Worm (Caenorhabditis elegans) whole organism, mixed stage, embryonic: ENCODE results near the gene pqn-79.
A peak's percentile ranks its signal among the peaks of the same experiment; 100 is the strongest.
"Not testable (repeated sequence)": the region's sequence is repeated elsewhere in the genome, so short reads cannot be mapped to it uniquely, and the experiment has no call there.

Source experiments
- M03D4.4 ChIP-seq: sonication (generic microtip); optimal IDR thresholded peaks from 2 replicates; lab custom pipeline; 2017; ENCODE audit warnings: mild to moderate bottlenecking, missing genetic modification characterization, missing compliant biosample characterization
- bed-3 ChIP-seq: fragments of 200-800 bp; sonication (Bioruptor generic); optimal IDR thresholded peaks from 3 replicates; lab custom pipeline; 2018; ENCODE audit warnings: mild to moderate bottlenecking, missing genetic modification characterization, moderate library complexity, missing compliant biosample characterization
- blmp-1 ChIP-seq: fragments of 150-350 bp; optimal IDR thresholded peaks from 2 replicates; lab custom pipeline; 2014; ENCODE audit warnings: missing biosample characterization, missing genetic modification characterization
- ceh-39 ChIP-seq: fragments of 150-350 bp; optimal IDR thresholded peaks from 2 replicates; lab custom pipeline; 2014; ENCODE audit warnings: missing biosample characterization, missing genetic modification characterization
- ceh-43 ChIP-seq: fragments of 200-800 bp; sonication (Bioruptor generic); optimal IDR thresholded peaks from 2 replicates; lab custom pipeline; 2018; ENCODE audit warnings: mild to moderate bottlenecking, missing genetic modification characterization, moderate library complexity, missing compliant biosample characterization
- ceh-83 ChIP-seq: fragments of 200-800 bp; sonication (Bioruptor generic); optimal IDR thresholded peaks from 2 replicates; lab custom pipeline; 2018; ENCODE audit warnings: mild to moderate bottlenecking, missing genetic modification characterization, missing compliant biosample characterization
- ces-1 ChIP-seq: fragments of 150-350 bp; optimal IDR thresholded peaks from 2 replicates; lab custom pipeline; 2014; ENCODE audit warnings: missing biosample characterization, missing genetic modification reagents, missing genetic modification characterization
- cnd-1 ChIP-seq: fragments of 200-800 bp; sonication (Bioruptor generic); optimal IDR thresholded peaks from 2 replicates; lab custom pipeline; 2018; ENCODE audit warnings: mild to moderate bottlenecking, missing genetic modification characterization, missing compliant biosample characterization
- drap-1 ChIP-seq: fragments of 200-800 bp; sonication (Bioruptor generic); optimal IDR thresholded peaks from 3 replicates; lab custom pipeline; 2018; ENCODE audit warnings: mild to moderate bottlenecking, missing genetic modification characterization, missing compliant biosample characterization
- elt-1 ChIP-seq: sonication (generic microtip); optimal IDR thresholded peaks from 2 replicates; lab custom pipeline; 2017; ENCODE audit warnings: missing genetic modification characterization, mild to moderate bottlenecking, missing compliant biosample characterization, antibody characterized with exemption, moderate library complexity, borderline replicate concordance; ENCODE audit not compliant: insufficient read depth
- elt-3 ChIP-seq: fragments of 150-350 bp; optimal IDR thresholded peaks from 2 replicates; lab custom pipeline; 2014; ENCODE audit warnings: missing biosample characterization, missing genetic modification characterization
- ham-2 ChIP-seq: fragments of 200-800 bp; sonication (Bioruptor generic); optimal IDR thresholded peaks from 2 replicates; lab custom pipeline; 2018; ENCODE audit warnings: mild to moderate bottlenecking, missing genetic modification characterization, missing compliant biosample characterization
- hlh-1 ChIP-seq: fragments of 150-350 bp; optimal IDR thresholded peaks from 2 replicates; lab custom pipeline; 2014; ENCODE audit warnings: missing biosample characterization, missing genetic modification reagents, missing genetic modification characterization
- lin-13 ChIP-seq: fragments of 150-350 bp; optimal IDR thresholded peaks from 2 replicates; lab custom pipeline; 2014; ENCODE audit warnings: missing biosample characterization, missing genetic modification characterization
- lin-32 ChIP-seq: fragments of 200-800 bp; sonication (Bioruptor generic); optimal IDR thresholded peaks from 2 replicates; lab custom pipeline; 2018; ENCODE audit warnings: mild to moderate bottlenecking, missing genetic modification characterization, missing compliant biosample characterization
- lsy-2 ChIP-seq: fragments of 150-350 bp; optimal IDR thresholded peaks from 2 replicates; lab custom pipeline; 2014; ENCODE audit warnings: missing biosample characterization, missing genetic modification characterization
- mab-5 ChIP-seq: fragments of 150-350 bp; optimal IDR thresholded peaks from 2 replicates; lab custom pipeline; 2014; ENCODE audit warnings: missing biosample characterization, missing genetic modification characterization
- mep-1 ChIP-seq: fragments of 150-350 bp; optimal IDR thresholded peaks from 2 replicates; lab custom pipeline; 2017; ENCODE audit warnings: missing biosample characterization, missing genetic modification reagents, missing genetic modification characterization, inconsistent platforms
- mls-2 ChIP-seq: sonication (generic microtip); optimal IDR thresholded peaks from 2 replicates; lab custom pipeline; 2016; ENCODE audit warnings: mild to moderate bottlenecking, missing genetic modification characterization, moderate library complexity, missing compliant biosample characterization
- nhr-12 ChIP-seq: fragments of 150-350 bp; optimal IDR thresholded peaks from 2 replicates; lab custom pipeline; 2014; ENCODE audit warnings: missing biosample characterization, missing genetic modification characterization
- nhr-2 ChIP-seq: fragments of 150-350 bp; optimal IDR thresholded peaks from 2 replicates; lab custom pipeline; 2014; ENCODE audit warnings: missing biosample characterization, missing genetic modification characterization
- nhr-237 ChIP-seq: fragments of 150-350 bp; optimal IDR thresholded peaks from 2 replicates; lab custom pipeline; 2014; ENCODE audit warnings: missing biosample characterization, missing genetic modification characterization
- nhr-28 ChIP-seq: fragments of 150-350 bp; optimal IDR thresholded peaks from 2 replicates; lab custom pipeline; 2014; ENCODE audit warnings: missing biosample characterization, missing genetic modification characterization
- nhr-76 ChIP-seq: sonication (generic microtip); optimal IDR thresholded peaks from 2 replicates; lab custom pipeline; 2017; ENCODE audit warnings: missing biosample characterization, missing genetic modification characterization
- pha-4 ChIP-seq: fragments of 150-350 bp; optimal IDR thresholded peaks from 2 replicates; lab custom pipeline; 2018; ENCODE audit warnings: missing biosample characterization, missing genetic modification reagents, missing genetic modification characterization
- sem-2 ChIP-seq: fragments of 200-800 bp; sonication (Bioruptor generic); optimal IDR thresholded peaks from 2 replicates; lab custom pipeline; 2018; ENCODE audit warnings: mild to moderate bottlenecking, missing genetic modification characterization, missing compliant biosample characterization
- sptf-1 ChIP-seq: sonication (generic microtip); optimal IDR thresholded peaks from 2 replicates; lab custom pipeline; 2017; ENCODE audit warnings: mild to moderate bottlenecking, missing genetic modification characterization, moderate library complexity, missing compliant biosample characterization
- tbx-8 ChIP-seq: fragments of 200-800 bp; sonication (Bioruptor generic); optimal IDR thresholded peaks from 2 replicates; lab custom pipeline; 2018; ENCODE audit warnings: mild to moderate bottlenecking, missing genetic modification characterization, moderate library complexity, missing compliant biosample characterization
- unc-120 ChIP-seq: sonication (generic microtip); optimal IDR thresholded peaks from 2 replicates; lab custom pipeline; 2017; ENCODE audit warnings: missing genetic modification characterization, missing compliant biosample characterization; ENCODE audit not compliant: poor library complexity, severe bottlenecking
- unc-39 ChIP-seq: fragments of 150-350 bp; optimal IDR thresholded peaks from 2 replicates; lab custom pipeline; 2014; ENCODE audit warnings: missing biosample characterization, missing genetic modification characterization
- unc-62 ChIP-seq: fragments of 150-350 bp; optimal IDR thresholded peaks from 2 replicates; lab custom pipeline; 2014; ENCODE audit warnings: missing biosample characterization, missing genetic modification reagents, missing genetic modification characterization
- zip-8 ChIP-seq: fragments of 150-350 bp; optimal IDR thresholded peaks from 2 replicates; lab custom pipeline; 2014; ENCODE audit warnings: missing biosample characterization, missing genetic modification characterization
- ztf-11 ChIP-seq: fragments of 150-350 bp; optimal IDR thresholded peaks from 2 replicates; lab custom pipeline; 2014; ENCODE audit warnings: missing biosample characterization, missing genetic modification characterization

The pqn-79 gene

DNA sequence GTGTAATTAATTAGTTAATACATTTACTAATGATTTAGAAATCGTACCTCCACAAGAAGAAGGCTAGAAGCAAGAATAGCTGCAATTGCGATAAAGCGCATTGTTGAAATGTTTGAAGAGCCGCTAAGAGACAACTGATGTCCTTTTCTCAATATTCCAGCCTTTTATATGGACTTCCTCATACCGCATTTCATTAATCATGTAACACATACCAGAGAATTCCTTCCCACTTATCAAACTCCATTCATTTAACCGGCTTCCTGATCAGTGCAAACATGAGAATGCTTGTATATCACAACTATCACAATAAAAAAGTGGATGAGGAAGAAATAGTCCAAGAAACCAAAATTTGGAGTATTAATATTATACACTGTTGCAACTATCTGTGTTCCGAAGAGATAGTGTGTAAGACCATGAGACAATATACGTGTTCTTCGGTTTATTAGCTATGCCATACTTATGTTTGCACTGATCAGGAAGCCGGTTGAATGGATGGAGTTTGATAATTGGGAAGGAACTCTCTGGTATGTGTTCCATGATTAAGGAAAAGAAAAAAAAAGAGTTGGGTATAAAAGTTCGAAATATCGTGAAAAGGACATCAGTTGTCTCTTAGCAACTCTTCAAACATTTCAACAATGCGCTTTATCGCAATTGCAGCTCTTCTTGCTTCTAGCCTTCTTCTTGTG lies at the start of gene pqn-79, which contains the start of gene pqn-78:
pqn-79 (plus strand) TSS at position 636 of the 686 bp plus-strand sequence.
pqn-78 (minus strand) TSS at position 101 of the 686 bp plus-strand sequence.
- TF ChIP-seq tbx-8 (GFP tag; lab: Kevin White, UChicago); ceh-43 (GFP tag; lab: Kevin White, UChicago); lsy-2 (tag; lab: Kevin White, UChicago): not testable (repeated sequence)

ce11 chrIV:15554771-15555170 lies 40.6 kb upstream of the pqn-79 start:
- TF ChIP-seq ham-2 (GFP tag; lab: Kevin White, UChicago) (no peak), nhr-12 (tag; lab: Kevin White, UChicago) (no peak), bed-3 (GFP tag; lab: Kevin White, UChicago) (no peak), sptf-1 (tag; lab: Kevin White, UChicago) (no peak), zip-8 (tag; lab: Kevin White, UChicago) (no peak), elt-3 (tag; lab: Kevin White, UChicago) (no peak), elt-1 (tag; lab: Kevin White, UChicago) (no peak), lsy-2 (tag; lab: Kevin White, UChicago) (no peak), nhr-237 (tag; lab: Kevin White, UChicago) (no peak), pha-4 (no peak)

- no peak for TF ChIP-seq elt-1 (tag; lab: Kevin White, UChicago)
- TF ChIP-seq pha-4 = no peak
- TF ChIP-seq M03D4.4 (tag; lab: Kevin White, UChicago) = no peak
- TF ChIP-seq nhr-12 (tag; lab: Kevin White, UChicago) = no peak
- TF ChIP-seq lsy-2 (tag; lab: Kevin White, UChicago) = no peak
- TF ChIP-seq ceh-39 = no peak
- no peak for TF ChIP-seq mep-1
- no peak for TF ChIP-seq nhr-28 (tag; lab: Kevin White, UChicago)
- TF ChIP-seq blmp-1 = no peak
- TF ChIP-seq lin-13 = no peak
- TF ChIP-seq sptf-1 (tag; lab: Kevin White, UChicago) = no peak
- TF ChIP-seq cnd-1 (tag; lab: Kevin White, UChicago) = no peak
Measured at ce11 chrIV:15559065-15559464, 36.3 kb upstream of the pqn-79 start.

DNA sequence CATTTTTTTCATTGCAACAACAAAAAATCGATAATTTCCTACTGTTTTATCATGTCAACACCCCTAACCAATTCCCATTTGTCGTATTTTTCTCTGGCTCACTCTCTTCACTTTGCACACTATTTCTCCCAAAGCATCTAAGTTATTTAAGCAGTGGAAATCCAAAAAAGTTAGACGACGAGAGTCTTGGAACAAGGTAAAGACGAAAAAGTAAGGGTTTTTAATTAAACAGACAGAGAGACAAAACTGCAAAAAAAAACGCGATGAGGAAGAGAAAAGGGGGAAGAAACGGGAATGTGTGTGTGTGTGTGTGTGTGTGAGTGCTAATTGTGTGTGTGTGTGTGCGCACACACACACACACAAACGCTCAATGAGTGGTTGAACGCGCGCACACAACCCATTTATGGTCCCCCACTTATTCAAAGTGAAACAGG lies 34.1 kb upstream of the pqn-79 start:
- TF ChIP-seq sptf-1 (tag; lab: Kevin White, UChicago) (peak; percentile 71), elt-3 (tag; lab: Kevin White, UChicago) (no peak), lin-13 (peak; percentile 57), mls-2 (tag; lab: Kevin White, UChicago) (peak; percentile 66), nhr-2 (tag; lab: Kevin White, UChicago) (peak; percentile 17), M03D4.4 (tag; lab: Kevin White, UChicago) (peak; percentile 47), sem-2 (GFP tag; lab: Kevin White, UChicago) (no peak), cnd-1 (tag; lab: Kevin White, UChicago) (peak; percentile 33), nhr-28 (tag; lab: Kevin White, UChicago) (no peak), ces-1 (GFP tag; lab: Kevin White, UChicago) (peak; percentile 81), nhr-76 (tag; lab: Kevin White, UChicago) (no peak), unc-120 (tag; lab: Kevin White, UChicago) (peak; percentile 26), pha-4 (peak; percentile 54), elt-1 (tag; lab: Kevin White, UChicago) (no peak), lsy-2 (tag; lab: Kevin White, UChicago) (peak; percentile 46), mep-1 (peak; percentile 37), ztf-11 (tag; lab: Kevin White, UChicago) (no peak)
- TF ChIP-seq, all 35 proteins: peak for 11

ce11 chrIV:15564327-15564726 lies 31.0 kb upstream of the pqn-79 start, which contains the start of gene Y105C5A.1:
Gene Y105C5A.1, minus strand, starts transcription at chrIV:15564427.
- no peak for TF ChIP-seq drap-1 (GFP tag; lab: Kevin White, UChicago)

ce11 chrIV:15570770-15571169 lies 24.6 kb upstream of the pqn-79 start:
- TF ChIP-seq ham-2 (GFP tag; lab: Kevin White, UChicago) (peak; percentile 74), lin-13 (peak; percentile 29), nhr-237 (tag; lab: Kevin White, UChicago) (peak; percentile 63), mab-5 (tag; lab: Kevin White, UChicago) (peak; percentile 36), lsy-2 (tag; lab: Kevin White, UChicago) (peak; percentile 97), pha-4 (peak; percentile 89), ceh-83 (peak; percentile 77), tbx-8 (GFP tag; lab: Kevin White, UChicago) (no peak), lin-32 (GFP tag; lab: Kevin White, UChicago) (no peak), ces-1 (GFP tag; lab: Kevin White, UChicago) (peak; percentile 89), elt-1 (tag; lab: Kevin White, UChicago) (peak; percentile 22), hlh-1 (tag; lab: Kevin White, UChicago) (peak; percentile 41), unc-62 (GFP tag; lab: Kevin White, UChicago) (peak; percentile 93), elt-3 (tag; lab: Kevin White, UChicago) (peak; percentile 81), mep-1 (peak; percentile 43), ztf-11 (tag; lab: Kevin White, UChicago) (peak; percentile 25), sem-2 (GFP tag; lab: Kevin White, UChicago) (no peak), nhr-2 (tag; lab: Kevin White, UChicago) (peak; percentile 52), sptf-1 (tag; lab: Kevin White, UChicago) (peak; percentile 52), unc-39 (no peak)
- TF ChIP-seq, all 35 proteins: peak for 16
